Worm (Caenorhabditis elegans) whole organism, L2 larva: Measurements from ENCODE around the gene rpb-4.

Experiments used
- C34F6.9 ChIP-seq: fragments of 150-350 bp; optimal IDR thresholded peaks from 2 replicates; lab custom pipeline; 2014; ENCODE audit warnings: missing biosample characterization, missing genetic modification characterization
- F13H6.1 ChIP-seq: sonication (generic microtip); optimal IDR thresholded peaks from 2 replicates; lab custom pipeline; 2016; ENCODE audit warnings: missing genetic modification characterization, missing compliant biosample characterization
- R02D3.7 ChIP-seq: fragments of 150-350 bp; optimal IDR thresholded peaks from 2 replicates; lab custom pipeline; 2014; ENCODE audit warnings: missing biosample characterization, missing genetic modification characterization
- Y55F3AM.14 ChIP-seq: fragments of 200-800 bp; sonication (Bioruptor generic); optimal IDR thresholded peaks from 2 replicates; lab custom pipeline; 2018; ENCODE audit warnings: mild to moderate bottlenecking, missing genetic modification characterization, missing compliant biosample characterization
- ZK546.5 ChIP-seq: sonication (generic microtip); optimal IDR thresholded peaks from 2 replicates; lab custom pipeline; 2017; ENCODE audit warnings: missing biosample characterization, missing genetic modification characterization
- alr-1 ChIP-seq: fragments of 150-350 bp; optimal IDR thresholded peaks from 2 replicates; lab custom pipeline; 2014; ENCODE audit warnings: missing biosample characterization, missing genetic modification characterization
- aly-2 ChIP-seq: fragments of 150-350 bp; optimal IDR thresholded peaks from 2 replicates; lab custom pipeline; 2014; ENCODE audit warnings: missing biosample characterization, missing genetic modification characterization
- ama-1 ChIP-seq: fragments of 150-350 bp; optimal IDR thresholded peaks from 2 replicates; lab custom pipeline; 2018; ENCODE audit warnings: inconsistent platforms
- blmp-1 ChIP-seq: sonication (generic microtip); optimal IDR thresholded peaks from 2 replicates; lab custom pipeline; 2017; ENCODE audit warnings: missing genetic modification characterization, mild to moderate bottlenecking, missing compliant biosample characterization, antibody characterized with exemption, moderate library complexity; ENCODE audit not compliant: insufficient read depth
- ceh-16 ChIP-seq: fragments of 150-350 bp; optimal IDR thresholded peaks from 2 replicates; lab custom pipeline; 2014; ENCODE audit warnings: missing biosample characterization, missing genetic modification characterization
- ceh-82 ChIP-seq: fragments of 150-350 bp; optimal IDR thresholded peaks from 2 replicates; lab custom pipeline; 2014; ENCODE audit warnings: missing biosample characterization, missing genetic modification characterization
- crh-2 ChIP-seq: sonication (generic microtip); optimal IDR thresholded peaks from 2 replicates; lab custom pipeline; 2017; ENCODE audit warnings: missing biosample characterization, missing genetic modification characterization
- dmd-4 ChIP-seq: sonication (generic microtip); optimal IDR thresholded peaks from 2 replicates; lab custom pipeline; 2017; ENCODE audit warnings: missing biosample characterization, missing genetic modification characterization
- egl-27 ChIP-seq: sonication (generic microtip); optimal IDR thresholded peaks from 3 replicates; lab custom pipeline; 2017; ENCODE audit warnings: missing biosample characterization, missing genetic modification reagents, missing genetic modification characterization
- elt-1 ChIP-seq: fragments of 150-350 bp; optimal IDR thresholded peaks from 2 replicates; lab custom pipeline; 2014; ENCODE audit warnings: missing biosample characterization, missing genetic modification characterization
- elt-3 ChIP-seq: sonication (generic microtip); optimal IDR thresholded peaks from 2 replicates; lab custom pipeline; 2017; ENCODE audit warnings: missing biosample characterization, missing genetic modification characterization
- fos-1 ChIP-seq: fragments of 150-350 bp; optimal IDR thresholded peaks from 2 replicates; lab custom pipeline; 2014; ENCODE audit warnings: missing biosample characterization, missing genetic modification characterization
- gmeb-1 ChIP-seq: fragments of 150-350 bp; optimal IDR thresholded peaks from 2 replicates; lab custom pipeline; 2014; ENCODE audit warnings: missing biosample characterization, missing genetic modification characterization
- lin-11 ChIP-seq: fragments of 150-350 bp; sonication (generic microtip); optimal IDR thresholded peaks from 2 replicates; lab custom pipeline; 2014; ENCODE audit warnings: missing biosample characterization, missing genetic modification characterization, inconsistent platforms, mixed read lengths
- lin-13 ChIP-seq: fragments of 150-350 bp; optimal IDR thresholded peaks from 2 replicates; lab custom pipeline; 2014; ENCODE audit warnings: missing biosample characterization, missing genetic modification reagents, missing genetic modification characterization
- lin-39 ChIP-seq: fragments of 150-350 bp; optimal IDR thresholded peaks from 2 replicates; lab custom pipeline; 2014; ENCODE audit warnings: missing biosample characterization, missing genetic modification reagents, missing genetic modification characterization
- lsy-2 ChIP-seq, 2 experiments: fragments of 150-350 bp in 1 of 2; sonication (generic microtip) in 1 of 2; optimal IDR thresholded peaks; 2 replicates each; lab custom pipeline; 2014 to 2017; ENCODE audit warnings: missing biosample characterization in 2 of 2, missing genetic modification characterization in 2 of 2
- mab-5 ChIP-seq: fragments of 150-350 bp; optimal IDR thresholded peaks from 2 replicates; lab custom pipeline; 2014; ENCODE audit warnings: missing biosample characterization, missing genetic modification characterization
- mbf-1 ChIP-seq: sonication (generic microtip); optimal IDR thresholded peaks from 2 replicates; lab custom pipeline; 2017; ENCODE audit warnings: missing biosample characterization, missing genetic modification characterization
- mdl-1 ChIP-seq, 2 experiments: fragments of 150-350 bp in 1 of 2; sonication (generic microtip) in 1 of 2; optimal IDR thresholded peaks; 2 replicates each; lab custom pipeline; 2017; ENCODE audit warnings: missing biosample characterization in 2 of 2, missing genetic modification characterization in 2 of 2
- nhr-10 ChIP-seq: sonication (generic microtip); optimal IDR thresholded peaks from 2 replicates; lab custom pipeline; 2017; ENCODE audit warnings: missing biosample characterization, missing genetic modification characterization
- nhr-11 ChIP-seq: fragments of 150-350 bp; optimal IDR thresholded peaks from 2 replicates; lab custom pipeline; 2014; ENCODE audit warnings: missing biosample characterization, missing genetic modification characterization
- nhr-12 ChIP-seq: fragments of 150-350 bp; optimal IDR thresholded peaks from 2 replicates; lab custom pipeline; 2014; ENCODE audit warnings: missing biosample characterization, missing genetic modification characterization
- nhr-129 ChIP-seq: fragments of 150-350 bp; optimal IDR thresholded peaks from 2 replicates; lab custom pipeline; 2014; ENCODE audit warnings: missing biosample characterization, missing genetic modification characterization
- nhr-21 ChIP-seq: fragments of 150-350 bp; optimal IDR thresholded peaks from 2 replicates; lab custom pipeline; 2014; ENCODE audit warnings: missing biosample characterization, missing genetic modification characterization
- nhr-23 ChIP-seq: fragments of 150-350 bp; optimal IDR thresholded peaks from 2 replicates; lab custom pipeline; 2014; ENCODE audit warnings: missing biosample characterization, missing genetic modification reagents, missing genetic modification characterization
- nhr-237 ChIP-seq: fragments of 150-350 bp; optimal IDR thresholded peaks from 2 replicates; lab custom pipeline; 2014; ENCODE audit warnings: missing biosample characterization, missing genetic modification characterization
- nhr-25 ChIP-seq: fragments of 150-350 bp; sonication (generic microtip); optimal IDR thresholded peaks from 3 replicates; lab custom pipeline; 2014; ENCODE audit warnings: missing biosample characterization, missing genetic modification characterization
- nhr-6 ChIP-seq: fragments of 150-350 bp; optimal IDR thresholded peaks from 2 replicates; lab custom pipeline; 2014; ENCODE audit warnings: missing biosample characterization, missing genetic modification characterization
- nhr-77 ChIP-seq: fragments of 150-350 bp; optimal IDR thresholded peaks from 2 replicates; lab custom pipeline; 2014; ENCODE audit warnings: missing biosample characterization, missing genetic modification characterization
- peb-1 ChIP-seq: fragments of 150-350 bp; optimal IDR thresholded peaks from 2 replicates; lab custom pipeline; 2014; ENCODE audit warnings: missing biosample characterization, missing genetic modification characterization
- sem-4 ChIP-seq: fragments of 150-350 bp; optimal IDR thresholded peaks from 2 replicates; lab custom pipeline; 2014; ENCODE audit warnings: missing biosample characterization, missing genetic modification reagents, missing genetic modification characterization
- skn-1 ChIP-seq: sonication (generic microtip); optimal IDR thresholded peaks from 2 replicates; lab custom pipeline; 2017; ENCODE audit warnings: missing biosample characterization, missing genetic modification characterization
- sma-3 ChIP-seq: sonication (generic microtip); optimal IDR thresholded peaks from 2 replicates; lab custom pipeline; 2016; ENCODE audit warnings: missing genetic modification reagents, missing genetic modification characterization, missing compliant biosample characterization
- sma-9 ChIP-seq, 2 experiments: fragments of 150-350 bp in 1 of 2; sonication (generic microtip) in 1 of 2; optimal IDR thresholded peaks; 2 replicates each; lab custom pipeline; 2014 to 2016; ENCODE audit warnings: missing genetic modification characterization in 2 of 2, mild to moderate bottlenecking in 1 of 2, missing biosample characterization in 1 of 2, missing compliant biosample characterization in 1 of 2, missing genetic modification reagents in 1 of 2, moderate library complexity in 1 of 2
- snpc-4 ChIP-seq: fragments of 150-350 bp; optimal IDR thresholded peaks from 2 replicates; lab custom pipeline; 2014; ENCODE audit warnings: missing biosample characterization, missing genetic modification characterization
- unc-39 ChIP-seq: fragments of 150-350 bp; optimal IDR thresholded peaks from 2 replicates; lab custom pipeline; 2014; ENCODE audit warnings: missing biosample characterization, missing genetic modification characterization
- unc-55 ChIP-seq: fragments of 150-350 bp; sonication (generic microtip); optimal IDR thresholded peaks from 3 replicates; lab custom pipeline; 2014; ENCODE audit warnings: missing biosample characterization, missing genetic modification reagents, missing genetic modification characterization
- unc-62 ChIP-seq: fragments of 150-350 bp; optimal IDR thresholded peaks from 2 replicates; lab custom pipeline; 2014; ENCODE audit warnings: missing biosample characterization, missing genetic modification reagents, missing genetic modification characterization
- zag-1 ChIP-seq: fragments of 150-350 bp; optimal IDR thresholded peaks from 2 replicates; lab custom pipeline; 2014; ENCODE audit warnings: missing biosample characterization, missing genetic modification characterization
- ztf-1 ChIP-seq: fragments of 200-800 bp; sonication (Bioruptor generic); conservative IDR thresholded peaks from 2 replicates; pipeline ENCODE4 v1.3.6; 2022; ENCODE audit warnings: missing genetic modification characterization, missing compliant biosample characterization
- ztf-11 ChIP-seq: sonication (generic microtip); optimal IDR thresholded peaks from 2 replicates; lab custom pipeline; 2017; ENCODE audit warnings: missing biosample characterization, missing genetic modification characterization
- ztf-4 ChIP-seq: fragments of 150-350 bp; optimal IDR thresholded peaks from 2 replicates; lab custom pipeline; 2014; ENCODE audit warnings: missing biosample characterization, missing genetic modification characterization

The rpb-4 gene

DNA sequence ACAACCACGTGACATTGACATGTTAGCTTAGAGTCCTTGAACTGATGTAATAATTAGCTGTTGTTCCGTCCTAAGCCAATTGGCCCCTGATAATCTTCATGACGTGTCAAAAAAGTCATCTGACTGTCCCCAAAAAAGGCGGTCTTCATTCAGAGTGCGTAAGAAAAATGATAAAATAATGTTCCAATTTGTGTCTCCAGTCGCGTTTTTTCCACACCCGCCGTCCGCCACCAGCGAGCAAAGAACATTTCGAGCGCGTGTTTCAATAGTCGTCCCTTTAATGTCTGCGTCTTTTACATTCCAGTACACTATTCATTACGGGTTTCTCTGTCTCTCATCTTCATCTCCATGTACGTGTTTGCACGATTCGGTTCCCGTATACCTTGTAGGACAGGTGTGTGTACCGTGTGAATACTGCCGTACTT is 36.8 kb upstream of the rpb-4 start:
- TF ChIP-seq dmd-4 (no peak), nhr-129 (tag; lab: Kevin White, UChicago) (peak; percentile 79), alr-1 (tag; lab: Kevin White, UChicago) (no peak), nhr-12 (tag; lab: Kevin White, UChicago) (peak; percentile 15), unc-62 (GFP tag; lab: Kevin White, UChicago) (peak; percentile 7), blmp-1 (tag; lab: Kevin White, UChicago) (peak; percentile 90), ceh-82 (no peak), unc-55 (peak; percentile 73), nhr-77 (tag; lab: Kevin White, UChicago) (no peak), snpc-4 (tag; lab: Kevin White, UChicago) (peak; percentile 34), R02D3.7 (no peak), egl-27 (tag; lab: Kevin White, UChicago) (peak; percentile 75), nhr-11 (tag; lab: Kevin White, UChicago) (no peak), nhr-10 (no peak), nhr-6 (tag; lab: Kevin White, UChicago) (peak; percentile 40), gmeb-1 (tag; lab: Kevin White, UChicago) (peak; percentile 59), ceh-16 (tag; lab: Kevin White, UChicago) (no peak), ztf-11 (tag; lab: Kevin White, UChicago) (no peak), ztf-4 (tag; lab: Kevin White, UChicago) (peak; percentile 72), lin-11 (peak; percentile 54), ZK546.5 (tag; lab: Kevin White, UChicago) (no peak), lin-13 (peak; percentile 55), Y55F3AM.14 (GFP tag; lab: Kevin White, UChicago) (peak; percentile 50), peb-1 (tag; lab: Kevin White, UChicago) (no peak), sem-4 (tag; lab: Kevin White, UChicago) (peak; percentile 77), sma-9 (GFP tag; optimal IDR thresholded peaks at IDR 0.05; lab: Kevin White, UChicago) (peak; percentile 97), sma-9 (tag; optimal IDR thresholded peaks at IDR 0.05; lab: Kevin White, UChicago) (no peak), C34F6.9 (tag; lab: Kevin White, UChicago) (peak; percentile 70), F13H6.1 (tag; lab: Kevin White, UChicago) (peak; percentile 84), nhr-21 (tag; lab: Kevin White, UChicago) (no peak), unc-39 (tag; lab: Kevin White, UChicago) (no peak), crh-2 (peak; percentile 94), elt-1 (tag; lab: Kevin White, UChicago) (no peak), nhr-23 (no peak), zag-1 (no peak), elt-3 (no peak), lin-39 (tag; lab: Kevin White, UChicago) (no peak), mab-5 (no peak), nhr-237 (tag; lab: Kevin White, UChicago) (no peak), mbf-1 (no peak), mdl-1 (tag; optimal IDR thresholded peaks at IDR 0.05; lab: Kevin White, UChicago) (peak; percentile 73 to 87), sma-3 (GFP tag; lab: Kevin White, UChicago) (peak; percentile 92), ama-1 (no peak), ztf-1 (GFP tag; lab: Robert Waterston, UW) (no peak), aly-2 (tag; lab: Kevin White, UChicago) (no peak), nhr-25 (peak; percentile 95), skn-1 (no peak), fos-1 (tag; lab: Kevin White, UChicago) (peak; percentile 75), lsy-2 (tag; optimal IDR thresholded peaks at IDR 0.05; lab: Kevin White, UChicago) (peak in 1 of 2 experiments; percentile 72)
